Fruit fly (Drosophila melanogaster): ENCODE results near the gene CG33689.

DNA sequence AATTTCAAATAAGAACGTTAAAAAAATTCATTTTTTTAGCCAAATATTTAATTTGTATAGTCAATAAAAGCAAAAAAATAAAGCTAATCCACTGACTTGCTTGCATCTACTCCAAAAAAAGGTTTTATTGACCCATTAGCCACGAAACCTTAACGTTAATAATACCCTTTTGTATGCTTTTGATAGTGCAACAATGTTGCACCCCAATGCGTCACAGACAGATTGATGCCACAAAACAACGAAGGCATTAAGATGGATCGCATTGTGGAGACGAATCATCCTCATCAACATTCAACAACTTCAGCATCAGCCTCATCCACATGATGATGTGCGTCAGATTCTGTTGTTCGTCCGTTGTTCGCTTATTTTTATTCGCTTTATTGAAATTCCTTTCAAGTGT is 15.4 kb downstream of the CG33689 start:
- TF ChIP-seq CG8478 (optimal IDR thresholded peaks at IDR 0.05) (no peak), CTCF (optimal IDR thresholded peaks at IDR 0.05) (no peak)

All from S2 (cell line).